Worm (Caenorhabditis elegans) whole organism, early embryonic: ENCODE results near the gene K02B2.6.

Experiments
- B0310.2 ChIP-seq: sonication (generic microtip); optimal IDR thresholded peaks from 2 replicates; lab custom pipeline; 2016; ENCODE audit warnings: mild to moderate bottlenecking, missing genetic modification characterization, missing compliant biosample characterization
- F13C5.2 ChIP-seq: sonication (generic microtip); optimal IDR thresholded peaks from 2 replicates; lab custom pipeline; 2017; ENCODE audit warnings: mild to moderate bottlenecking, missing genetic modification characterization, inconsistent platforms, missing compliant biosample characterization
- aly-1 ChIP-seq: sonication (generic microtip); optimal IDR thresholded peaks from 2 replicates; lab custom pipeline; 2016; ENCODE audit warnings: missing genetic modification characterization, missing compliant biosample characterization
- ama-1 ChIP-seq: fragments of 150-350 bp; optimal IDR thresholded peaks from 2 replicates; lab custom pipeline; 2014
- ceh-13 ChIP-seq: fragments of 200-800 bp; sonication (Bioruptor generic); optimal IDR thresholded peaks from 2 replicates; lab custom pipeline; 2018; ENCODE audit warnings: mild to moderate bottlenecking, missing genetic modification characterization, missing compliant biosample characterization
- ets-7 ChIP-seq: sonication (generic microtip); optimal IDR thresholded peaks from 2 replicates; lab custom pipeline; 2016; ENCODE audit warnings: missing genotype, missing genetic modification characterization, missing compliant biosample characterization
- flt-1 ChIP-seq: fragments of 200-800 bp; sonication (Bioruptor generic); IDR thresholded peaks from 2 replicates; pipeline ENCODE4 v1.3.6; 2022; ENCODE audit warnings: missing genetic modification characterization, missing compliant biosample characterization
- hmbx-1 ChIP-seq: sonication (generic microtip); optimal IDR thresholded peaks from 2 replicates; lab custom pipeline; 2016; ENCODE audit warnings: mild to moderate bottlenecking, missing genetic modification characterization, missing compliant biosample characterization
- hmg-4 ChIP-seq: fragments of 200-800 bp; sonication (Bioruptor generic); optimal IDR thresholded peaks from 2 replicates; lab custom pipeline; 2018; ENCODE audit warnings: mild to moderate bottlenecking, missing genetic modification characterization, missing compliant biosample characterization
- hnd-1 ChIP-seq: sonication (generic microtip); optimal IDR thresholded peaks from 2 replicates; lab custom pipeline; 2016; ENCODE audit warnings: missing genetic modification characterization, missing compliant biosample characterization
- scrt-1 ChIP-seq: fragments of 200-800 bp; sonication (Bioruptor generic); IDR thresholded peaks from 2 replicates; pipeline ENCODE4 v1.3.6; 2022; ENCODE audit warnings: missing genetic modification characterization, missing compliant biosample characterization
- tbx-11 ChIP-seq: fragments of 200-800 bp; sonication (Bioruptor generic); IDR thresholded peaks from 2 replicates; pipeline ENCODE4 v1.3.6; 2022; ENCODE audit warnings: missing genetic modification characterization, missing compliant biosample characterization
- tbx-37 ChIP-seq: fragments of 200-800 bp; sonication (Bioruptor generic); conservative IDR thresholded peaks from 2 replicates; pipeline ENCODE4 v1.3.6; 2022; ENCODE audit warnings: missing genetic modification reagents, missing genetic modification characterization, missing compliant biosample characterization
- tra-4 ChIP-seq: sonication (generic microtip); optimal IDR thresholded peaks from 2 replicates; lab custom pipeline; 2017; ENCODE audit warnings: missing genetic modification characterization, missing compliant biosample characterization

DNA sequence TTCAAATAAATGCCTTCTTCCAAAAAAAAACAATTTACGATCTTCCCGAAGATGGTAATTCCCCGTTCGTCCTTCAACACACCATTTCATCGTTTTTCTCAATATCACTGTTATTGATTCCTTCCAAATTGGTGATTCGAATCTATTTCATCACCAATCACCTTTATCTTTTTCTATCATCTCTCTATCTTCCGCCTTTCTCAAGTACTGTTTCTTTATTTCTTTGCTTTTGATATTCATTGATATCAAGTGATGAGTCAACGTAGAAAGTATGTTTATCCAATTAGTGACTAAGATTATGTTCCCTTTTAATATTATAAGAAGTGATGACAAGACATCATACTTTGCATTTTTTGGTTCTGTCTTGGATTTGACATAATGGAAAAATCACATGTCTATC lies 37.8 kb downstream of the K02B2.6 start:
- TF ChIP-seq tra-4 (tag; lab: Kevin White, UChicago), result no peak
- no peak for TF ChIP-seq flt-1
- TF ChIP-seq ama-1 (lab: Kevin White, UChicago), result no peak
- no peak for TF ChIP-seq F13C5.2 (tag; lab: Kevin White, UChicago)
- no peak for TF ChIP-seq tbx-37
- TF ChIP-seq aly-1 (tag; lab: Kevin White, UChicago), result no peak
- no peak for TF ChIP-seq scrt-1 (GFP tag; lab: Robert Waterston, UW)
- no peak for TF ChIP-seq hmbx-1 (tag; lab: Kevin White, UChicago)
- no peak for TF ChIP-seq hmg-4 (GFP tag; lab: Kevin White, UChicago)
- TF ChIP-seq tbx-11 (GFP tag; lab: Robert Waterston, UW), result no peak
- no peak for TF ChIP-seq B0310.2 (tag; lab: Kevin White, UChicago)
- TF ChIP-seq ets-7 (tag; lab: Kevin White, UChicago), result no peak
- no peak for TF ChIP-seq hnd-1 (tag; lab: Kevin White, UChicago)
- TF ChIP-seq ceh-13 (GFP tag; lab: Kevin White, UChicago), result no peak
